Worm (Caenorhabditis elegans) whole organism, mixed stage, embryonic: ENCODE measurements around the gene C14A6.5.

Experiments
- ceh-43 ChIP-seq: fragments of 200-800 bp; sonication (Bioruptor generic); optimal IDR thresholded peaks from 2 replicates; lab custom pipeline; 2018; ENCODE audit warnings: mild to moderate bottlenecking, missing genetic modification characterization, moderate library complexity, missing compliant biosample characterization
- lin-32 ChIP-seq: fragments of 200-800 bp; sonication (Bioruptor generic); optimal IDR thresholded peaks from 2 replicates; lab custom pipeline; 2018; ENCODE audit warnings: mild to moderate bottlenecking, missing genetic modification characterization, missing compliant biosample characterization
- lsy-2 ChIP-seq: fragments of 150-350 bp; optimal IDR thresholded peaks from 2 replicates; lab custom pipeline; 2014; ENCODE audit warnings: missing biosample characterization, missing genetic modification characterization
- mep-1 ChIP-seq: fragments of 150-350 bp; optimal IDR thresholded peaks from 2 replicates; lab custom pipeline; 2017; ENCODE audit warnings: missing biosample characterization, missing genetic modification reagents, missing genetic modification characterization, inconsistent platforms
- nhr-12 ChIP-seq: fragments of 150-350 bp; optimal IDR thresholded peaks from 2 replicates; lab custom pipeline; 2014; ENCODE audit warnings: missing biosample characterization, missing genetic modification characterization
- nhr-28 ChIP-seq: fragments of 150-350 bp; optimal IDR thresholded peaks from 2 replicates; lab custom pipeline; 2014; ENCODE audit warnings: missing biosample characterization, missing genetic modification characterization
- nhr-76 ChIP-seq: sonication (generic microtip); optimal IDR thresholded peaks from 2 replicates; lab custom pipeline; 2017; ENCODE audit warnings: missing biosample characterization, missing genetic modification characterization
- snpc-4 ChIP-seq: fragments of 150-350 bp; optimal IDR thresholded peaks from 2 replicates; lab custom pipeline; 2014; ENCODE audit warnings: missing biosample characterization, missing genetic modification characterization
- sptf-1 ChIP-seq: sonication (generic microtip); optimal IDR thresholded peaks from 2 replicates; lab custom pipeline; 2017; ENCODE audit warnings: mild to moderate bottlenecking, missing genetic modification characterization, moderate library complexity, missing compliant biosample characterization
- unc-39 ChIP-seq: fragments of 150-350 bp; optimal IDR thresholded peaks from 2 replicates; lab custom pipeline; 2014; ENCODE audit warnings: missing biosample characterization, missing genetic modification characterization
- unc-62 ChIP-seq: fragments of 150-350 bp; optimal IDR thresholded peaks from 2 replicates; lab custom pipeline; 2014; ENCODE audit warnings: missing biosample characterization, missing genetic modification reagents, missing genetic modification characterization

DNA sequence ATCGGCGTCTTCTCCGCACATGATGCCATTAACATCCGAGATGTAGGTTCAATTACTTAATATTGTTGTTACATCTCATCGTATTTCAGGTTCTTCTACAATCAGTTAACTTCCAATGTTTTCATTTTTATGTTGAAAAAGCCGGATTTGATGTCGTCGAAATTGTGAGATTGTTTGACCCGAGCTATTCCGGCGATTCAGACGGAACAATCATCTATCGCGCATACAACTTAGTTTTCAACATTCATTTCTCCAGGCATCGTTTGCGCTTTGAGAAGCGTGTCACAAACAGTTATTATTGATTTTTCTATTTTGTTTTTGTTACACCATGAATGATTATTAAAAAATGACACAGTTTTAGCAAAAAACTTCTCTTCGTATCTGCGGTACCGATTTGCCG is 36.1 kb downstream of the C14A6.5 start:
- TF ChIP-seq sptf-1 (no peak), snpc-4 (tag; lab: Kevin White, UChicago) (no peak), nhr-12 (tag; lab: Kevin White, UChicago) (no peak), ceh-43 (no peak), unc-62 (GFP tag; lab: Kevin White, UChicago) (no peak), nhr-76 (tag; lab: Kevin White, UChicago) (no peak), lsy-2 (no peak), unc-39 (no peak), mep-1 (tag; lab: Kevin White, UChicago) (no peak), nhr-28 (tag; lab: Kevin White, UChicago) (no peak), lin-32 (GFP tag; lab: Kevin White, UChicago) (no peak)
